Worm (Caenorhabditis elegans) whole organism, L2 larva: Measurements from ENCODE around the gene W06D12.6.
A peak's percentile ranks its signal among the peaks of the same experiment; 100 is the strongest.

Experiments
- C34F6.9 ChIP-seq: fragments of 150-350 bp; optimal IDR thresholded peaks from 2 replicates; lab custom pipeline; 2014; ENCODE audit warnings: missing biosample characterization, missing genetic modification characterization
- F13H6.1 ChIP-seq: sonication (generic microtip); optimal IDR thresholded peaks from 2 replicates; lab custom pipeline; 2016; ENCODE audit warnings: missing genetic modification characterization, missing compliant biosample characterization
- R02D3.7 ChIP-seq: fragments of 150-350 bp; optimal IDR thresholded peaks from 2 replicates; lab custom pipeline; 2014; ENCODE audit warnings: missing biosample characterization, missing genetic modification characterization
- ZK546.5 ChIP-seq: sonication (generic microtip); optimal IDR thresholded peaks from 2 replicates; lab custom pipeline; 2017; ENCODE audit warnings: missing biosample characterization, missing genetic modification characterization
- alr-1 ChIP-seq: fragments of 150-350 bp; optimal IDR thresholded peaks from 2 replicates; lab custom pipeline; 2014; ENCODE audit warnings: missing biosample characterization, missing genetic modification characterization
- aly-2 ChIP-seq: fragments of 150-350 bp; optimal IDR thresholded peaks from 2 replicates; lab custom pipeline; 2014; ENCODE audit warnings: missing biosample characterization, missing genetic modification characterization
- ama-1 ChIP-seq: fragments of 150-350 bp; optimal IDR thresholded peaks from 2 replicates; lab custom pipeline; 2018; ENCODE audit warnings: inconsistent platforms
- blmp-1 ChIP-seq: sonication (generic microtip); optimal IDR thresholded peaks from 2 replicates; lab custom pipeline; 2017; ENCODE audit warnings: missing genetic modification characterization, mild to moderate bottlenecking, missing compliant biosample characterization, antibody characterized with exemption, moderate library complexity; ENCODE audit not compliant: insufficient read depth
- ceh-16 ChIP-seq: fragments of 150-350 bp; optimal IDR thresholded peaks from 2 replicates; lab custom pipeline; 2014; ENCODE audit warnings: missing biosample characterization, missing genetic modification characterization
- ceh-82 ChIP-seq: fragments of 150-350 bp; optimal IDR thresholded peaks from 2 replicates; lab custom pipeline; 2014; ENCODE audit warnings: missing biosample characterization, missing genetic modification characterization
- crh-2 ChIP-seq: sonication (generic microtip); optimal IDR thresholded peaks from 2 replicates; lab custom pipeline; 2017; ENCODE audit warnings: missing biosample characterization, missing genetic modification characterization
- dmd-4 ChIP-seq: sonication (generic microtip); optimal IDR thresholded peaks from 2 replicates; lab custom pipeline; 2017; ENCODE audit warnings: missing biosample characterization, missing genetic modification characterization
- egl-27 ChIP-seq: sonication (generic microtip); optimal IDR thresholded peaks from 3 replicates; lab custom pipeline; 2017; ENCODE audit warnings: missing biosample characterization, missing genetic modification reagents, missing genetic modification characterization
- elt-1 ChIP-seq: fragments of 150-350 bp; optimal IDR thresholded peaks from 2 replicates; lab custom pipeline; 2014; ENCODE audit warnings: missing biosample characterization, missing genetic modification characterization
- elt-3 ChIP-seq: sonication (generic microtip); optimal IDR thresholded peaks from 2 replicates; lab custom pipeline; 2017; ENCODE audit warnings: missing biosample characterization, missing genetic modification characterization
- fos-1 ChIP-seq: fragments of 150-350 bp; optimal IDR thresholded peaks from 2 replicates; lab custom pipeline; 2014; ENCODE audit warnings: missing biosample characterization, missing genetic modification characterization
- gmeb-1 ChIP-seq: fragments of 150-350 bp; optimal IDR thresholded peaks from 2 replicates; lab custom pipeline; 2014; ENCODE audit warnings: missing biosample characterization, missing genetic modification characterization
- lin-13 ChIP-seq: fragments of 150-350 bp; optimal IDR thresholded peaks from 2 replicates; lab custom pipeline; 2014; ENCODE audit warnings: missing biosample characterization, missing genetic modification reagents, missing genetic modification characterization
- lin-39 ChIP-seq: fragments of 150-350 bp; optimal IDR thresholded peaks from 2 replicates; lab custom pipeline; 2014; ENCODE audit warnings: missing biosample characterization, missing genetic modification reagents, missing genetic modification characterization
- mab-5 ChIP-seq: fragments of 150-350 bp; optimal IDR thresholded peaks from 2 replicates; lab custom pipeline; 2014; ENCODE audit warnings: missing biosample characterization, missing genetic modification characterization
- mbf-1 ChIP-seq: sonication (generic microtip); optimal IDR thresholded peaks from 2 replicates; lab custom pipeline; 2017; ENCODE audit warnings: missing biosample characterization, missing genetic modification characterization
- mdl-1 ChIP-seq, 2 experiments: fragments of 150-350 bp in 1 of 2; sonication (generic microtip) in 1 of 2; optimal IDR thresholded peaks; 2 replicates each; lab custom pipeline; 2017; ENCODE audit warnings: missing biosample characterization in 2 of 2, missing genetic modification characterization in 2 of 2
- nhr-10 ChIP-seq: sonication (generic microtip); optimal IDR thresholded peaks from 2 replicates; lab custom pipeline; 2017; ENCODE audit warnings: missing biosample characterization, missing genetic modification characterization
- nhr-11 ChIP-seq: fragments of 150-350 bp; optimal IDR thresholded peaks from 2 replicates; lab custom pipeline; 2014; ENCODE audit warnings: missing biosample characterization, missing genetic modification characterization
- nhr-12 ChIP-seq: fragments of 150-350 bp; optimal IDR thresholded peaks from 2 replicates; lab custom pipeline; 2014; ENCODE audit warnings: missing biosample characterization, missing genetic modification characterization
- nhr-129 ChIP-seq: fragments of 150-350 bp; optimal IDR thresholded peaks from 2 replicates; lab custom pipeline; 2014; ENCODE audit warnings: missing biosample characterization, missing genetic modification characterization
- nhr-21 ChIP-seq: fragments of 150-350 bp; optimal IDR thresholded peaks from 2 replicates; lab custom pipeline; 2014; ENCODE audit warnings: missing biosample characterization, missing genetic modification characterization
- nhr-23 ChIP-seq: fragments of 150-350 bp; optimal IDR thresholded peaks from 2 replicates; lab custom pipeline; 2014; ENCODE audit warnings: missing biosample characterization, missing genetic modification reagents, missing genetic modification characterization
- nhr-6 ChIP-seq: fragments of 150-350 bp; optimal IDR thresholded peaks from 2 replicates; lab custom pipeline; 2014; ENCODE audit warnings: missing biosample characterization, missing genetic modification characterization
- sem-4 ChIP-seq: fragments of 150-350 bp; optimal IDR thresholded peaks from 2 replicates; lab custom pipeline; 2014; ENCODE audit warnings: missing biosample characterization, missing genetic modification reagents, missing genetic modification characterization
- sma-9 ChIP-seq, 2 experiments: fragments of 150-350 bp in 1 of 2; sonication (generic microtip) in 1 of 2; optimal IDR thresholded peaks; 2 replicates each; lab custom pipeline; 2014 to 2016; ENCODE audit warnings: missing genetic modification characterization in 2 of 2, mild to moderate bottlenecking in 1 of 2, missing biosample characterization in 1 of 2, missing compliant biosample characterization in 1 of 2, missing genetic modification reagents in 1 of 2, moderate library complexity in 1 of 2
- unc-39 ChIP-seq: fragments of 150-350 bp; optimal IDR thresholded peaks from 2 replicates; lab custom pipeline; 2014; ENCODE audit warnings: missing biosample characterization, missing genetic modification characterization
- unc-55 ChIP-seq: fragments of 150-350 bp; sonication (generic microtip); optimal IDR thresholded peaks from 3 replicates; lab custom pipeline; 2014; ENCODE audit warnings: missing biosample characterization, missing genetic modification reagents, missing genetic modification characterization
- unc-62 ChIP-seq: fragments of 150-350 bp; optimal IDR thresholded peaks from 2 replicates; lab custom pipeline; 2014; ENCODE audit warnings: missing biosample characterization, missing genetic modification reagents, missing genetic modification characterization
- zag-1 ChIP-seq: fragments of 150-350 bp; optimal IDR thresholded peaks from 2 replicates; lab custom pipeline; 2014; ENCODE audit warnings: missing biosample characterization, missing genetic modification characterization
- ztf-1 ChIP-seq: fragments of 200-800 bp; sonication (Bioruptor generic); conservative IDR thresholded peaks from 2 replicates; pipeline ENCODE4 v1.3.6; 2022; ENCODE audit warnings: missing genetic modification characterization, missing compliant biosample characterization
- ztf-11 ChIP-seq: sonication (generic microtip); optimal IDR thresholded peaks from 2 replicates; lab custom pipeline; 2017; ENCODE audit warnings: missing biosample characterization, missing genetic modification characterization
- ztf-4 ChIP-seq: fragments of 150-350 bp; optimal IDR thresholded peaks from 2 replicates; lab custom pipeline; 2014; ENCODE audit warnings: missing biosample characterization, missing genetic modification characterization

Gene W06D12.6

ce11 chrV:17706217-17706806 lies 398 bp downstream of the W06D12.6 start:
- no peak for TF ChIP-seq dmd-4
- TF ChIP-seq fos-1 (tag; lab: Kevin White, UChicago): no peak
- no peak for TF ChIP-seq R02D3.7 (tag; lab: Kevin White, UChicago)
- no peak for TF ChIP-seq nhr-12 (tag; lab: Kevin White, UChicago)
- TF ChIP-seq unc-55 (GFP tag; lab: Kevin White, UChicago): no peak
- no peak for TF ChIP-seq nhr-23 (tag; lab: Kevin White, UChicago)
- no peak for TF ChIP-seq aly-2 (tag; lab: Kevin White, UChicago)
- no peak for TF ChIP-seq ceh-16 (tag; lab: Kevin White, UChicago)
- no peak for TF ChIP-seq elt-3 (tag; lab: Kevin White, UChicago)
- TF ChIP-seq sma-9 (GFP tag; optimal IDR thresholded peaks at IDR 0.05; lab: Kevin White, UChicago): no peak
- TF ChIP-seq sma-9 (tag; optimal IDR thresholded peaks at IDR 0.05; lab: Kevin White, UChicago): no peak
- TF ChIP-seq mbf-1: no peak

ce11 chrV:17707022-17707421 lies 1.1 kb downstream of the W06D12.6 start, which contains the start of gene srh-31:
Gene srh-31 (plus strand): TSS chrV:17707322.
- TF ChIP-seq ama-1 (lab: Kevin White, UChicago): no peak
- no peak for TF ChIP-seq nhr-23 (tag; lab: Kevin White, UChicago)
- TF ChIP-seq unc-39 (tag; lab: Kevin White, UChicago): no peak
- TF ChIP-seq sem-4: no peak
- TF ChIP-seq C34F6.9 (tag; lab: Kevin White, UChicago): no peak
- no peak for TF ChIP-seq nhr-129
- no peak for TF ChIP-seq ceh-16 (tag; lab: Kevin White, UChicago)
- no peak for TF ChIP-seq nhr-6 (tag; lab: Kevin White, UChicago)
- TF ChIP-seq R02D3.7 (tag; lab: Kevin White, UChicago): no peak

ce11 chrV:17712349-17712748 lies 6.4 kb downstream of the W06D12.6 start:
- TF ChIP-seq unc-39 (tag; lab: Kevin White, UChicago) (no peak), gmeb-1 (tag; lab: Kevin White, UChicago) (no peak), lin-39 (no peak), dmd-4 (no peak), ama-1 (lab: Kevin White, UChicago) (no peak), nhr-6 (tag; lab: Kevin White, UChicago) (no peak), nhr-21 (tag; lab: Kevin White, UChicago) (no peak)

ce11 chrV:17714330-17714729 lies 8.4 kb downstream of the W06D12.6 start, which contains the start of gene twk-33:
Gene twk-33 (minus strand): TSS chrV:17714377.
- TF ChIP-seq unc-62 (GFP tag; lab: Kevin White, UChicago): no peak
- TF ChIP-seq aly-2 (tag; lab: Kevin White, UChicago): no peak
- peak; percentile 15 for TF ChIP-seq crh-2 (tag; lab: Kevin White, UChicago)
- no peak for TF ChIP-seq ama-1 (lab: Kevin White, UChicago)
- TF ChIP-seq ZK546.5 (tag; lab: Kevin White, UChicago): no peak
- no peak for TF ChIP-seq mab-5 (tag; lab: Kevin White, UChicago)
- TF ChIP-seq fos-1 (tag; lab: Kevin White, UChicago): peak; percentile 91
- peak; percentile 51 for TF ChIP-seq gmeb-1 (tag; lab: Kevin White, UChicago)
- TF ChIP-seq ztf-4 (tag; lab: Kevin White, UChicago): no peak
- TF ChIP-seq blmp-1: no peak
- TF ChIP-seq unc-39 (tag; lab: Kevin White, UChicago): no peak
- no peak for TF ChIP-seq alr-1 (tag; lab: Kevin White, UChicago)
- no peak for TF ChIP-seq lin-13 (GFP tag; lab: Kevin White, UChicago)
- TF ChIP-seq egl-27 (tag; lab: Kevin White, UChicago): no peak
- no peak for TF ChIP-seq nhr-11 (tag; lab: Kevin White, UChicago)
- TF ChIP-seq F13H6.1: no peak
- TF ChIP-seq, all 48 proteins: peak for 3

- TF ChIP-seq lin-39 (no peak), egl-27 (tag; lab: Kevin White, UChicago) (no peak), mdl-1 (tag; optimal IDR thresholded peaks at IDR 0.05; lab: Kevin White, UChicago) (no peak), aly-2 (tag; lab: Kevin White, UChicago) (no peak), ztf-11 (tag; lab: Kevin White, UChicago) (no peak), ceh-16 (tag; lab: Kevin White, UChicago) (no peak), nhr-12 (tag; lab: Kevin White, UChicago) (no peak), ztf-1 (no peak), nhr-10 (no peak), unc-39 (tag; lab: Kevin White, UChicago) (no peak), lin-13 (GFP tag; lab: Kevin White, UChicago) (no peak), nhr-21 (tag; lab: Kevin White, UChicago) (no peak), elt-1 (tag; lab: Kevin White, UChicago) (no peak), nhr-11 (tag; lab: Kevin White, UChicago) (no peak), R02D3.7 (tag; lab: Kevin White, UChicago) (no peak), nhr-6 (tag; lab: Kevin White, UChicago) (no peak), unc-55 (GFP tag; lab: Kevin White, UChicago) (no peak), ceh-82 (tag; lab: Kevin White, UChicago) (no peak), zag-1 (tag; lab: Kevin White, UChicago) (no peak)
These were observed 12.7 kb downstream of the W06D12.6 start, which contains the start of gene str-77 for ce11 chrV:17718647-17719046. Gene str-77 (plus strand): TSS chrV:17718947.
